Fruit fly (Drosophila melanogaster) whole organism, embryonic: ENCODE results near the gene Creld.

Experiments used
- BEAF-32 ChIP-seq: fragments of 200-800 bp; sonication (Bioruptor generic); optimal IDR thresholded peaks from 3 replicates; lab custom pipeline; 2017; ENCODE audit warnings: missing biosample characterization, missing genetic modification characterization, mild to moderate bottlenecking, moderate library complexity, missing genetic modification reagents
- Bgb ChIP-seq: fragments of 200-800 bp; sonication (Bioruptor generic); IDR thresholded peaks from 2 replicates; pipeline ENCODE4 v1.3.6; 2022; ENCODE audit warnings: missing biosample characterization, missing genetic modification characterization; ENCODE audit not compliant: partially characterized antibody
- CG10431 ChIP-seq: fragments of 200-800 bp; sonication (Bioruptor generic); optimal IDR thresholded peaks from 3 replicates; lab custom pipeline; 2018; ENCODE audit warnings: missing biosample characterization, mild to moderate bottlenecking, missing genetic modification characterization
- CG14441 ChIP-seq: fragments of 200-800 bp; sonication (Bioruptor generic); IDR thresholded peaks from 2 replicates; pipeline ENCODE4 v1.3.6; 2022; ENCODE audit warnings: missing biosample characterization, missing genetic modification characterization
- CG17912 ChIP-seq: fragments of 200-800 bp; sonication (Bioruptor generic); optimal IDR thresholded peaks from 2 replicates; lab custom pipeline; 2018; ENCODE audit warnings: missing biosample characterization, mild to moderate bottlenecking, missing genetic modification characterization
- CG18619 ChIP-seq: fragments of 200-800 bp; sonication (Bioruptor generic); optimal IDR thresholded peaks from 3 replicates; lab custom pipeline; 2017; ENCODE audit warnings: missing biosample characterization, mild to moderate bottlenecking, missing genetic modification characterization
- CG2199 ChIP-seq: fragments of 200-800 bp; sonication (Bioruptor generic); IDR thresholded peaks from 3 replicates; pipeline ENCODE4 v1.3.6; 2022; ENCODE audit warnings: missing biosample characterization, missing genetic modification characterization
- CG34376 ChIP-seq: fragments of 200-800 bp; sonication (Bioruptor generic); optimal IDR thresholded peaks from 2 replicates; lab custom pipeline; 2018; ENCODE audit warnings: missing biosample characterization, mild to moderate bottlenecking, missing genetic modification characterization
- CG34422 ChIP-seq: fragments of 200-800 bp; sonication (Bioruptor generic); IDR thresholded peaks from 3 replicates; pipeline ENCODE4 v1.3.6; 2022; ENCODE audit warnings: missing biosample characterization, missing genetic modification characterization
- CG4328 ChIP-seq: fragments of 200-800 bp; sonication (Bioruptor generic); optimal IDR thresholded peaks from 3 replicates; lab custom pipeline; 2017; ENCODE audit warnings: missing biosample characterization, missing genetic modification reagents, missing genetic modification characterization
- CG6683 ChIP-seq: fragments of 200-800 bp; sonication (Bioruptor generic); optimal IDR thresholded peaks from 2 replicates; lab custom pipeline; 2017; ENCODE audit warnings: missing biosample characterization, mild to moderate bottlenecking, missing genetic modification characterization, missing genetic modification reagents
- CG6791 ChIP-seq: fragments of 200-800 bp; sonication (Bioruptor generic); IDR thresholded peaks from 3 replicates; pipeline ENCODE4 v1.3.6; 2022; ENCODE audit warnings: missing biosample characterization, missing genetic modification characterization; ENCODE audit not compliant: partially characterized antibody
- CG7745 ChIP-seq: fragments of 200-800 bp; sonication (Bioruptor generic); optimal IDR thresholded peaks from 2 replicates; lab custom pipeline; 2018; ENCODE audit warnings: missing biosample characterization, mild to moderate bottlenecking, missing genetic modification characterization, moderate library complexity
- CG9932 ChIP-seq: fragments of 200-800 bp; sonication (Bioruptor generic); IDR thresholded peaks from 2 replicates; pipeline ENCODE4 v1.3.6; 2022; ENCODE audit warnings: missing biosample characterization, missing genetic modification characterization
- D19A ChIP-seq: fragments of 200-800 bp; optimal IDR thresholded peaks from 3 replicates; lab custom pipeline; 2019; ENCODE audit warnings: missing biosample characterization, mild to moderate bottlenecking, missing genetic modification characterization, moderate library complexity
- Dp ChIP-seq: fragments of 200-800 bp; sonication (Bioruptor generic); optimal IDR thresholded peaks from 2 replicates; lab custom pipeline; 2018; ENCODE audit warnings: missing biosample characterization, mild to moderate bottlenecking, missing genetic modification characterization, moderate library complexity
- Fer2 ChIP-seq: fragments of 200-800 bp; sonication (Bioruptor generic); optimal IDR thresholded peaks from 2 replicates; lab custom pipeline; 2018; ENCODE audit warnings: missing biosample characterization, mild to moderate bottlenecking, missing genetic modification characterization, moderate library complexity
- Hand ChIP-seq: fragments of 200-800 bp; sonication (Bioruptor generic); optimal IDR thresholded peaks from 2 replicates; lab custom pipeline; 2017; ENCODE audit warnings: mild to moderate bottlenecking, missing biosample characterization, missing genetic modification reagents, missing genetic modification characterization
- Kr ChIP-seq: fragments of 200-800 bp; sonication (Bioruptor generic); optimal IDR thresholded peaks from 2 replicates; lab custom pipeline; 2017; ENCODE audit warnings: missing biosample characterization, mild to moderate bottlenecking, missing genetic modification characterization
- Lpt ChIP-seq: fragments of >200 bp; optimal IDR thresholded peaks from 2 replicates; lab custom pipeline; 2018; ENCODE audit warnings: missing biosample characterization, missing genetic modification characterization
- MESR4 ChIP-seq: fragments of 200-800 bp; sonication (Bioruptor generic); optimal IDR thresholded peaks from 2 replicates; lab custom pipeline; 2018; ENCODE audit warnings: missing biosample characterization, mild to moderate bottlenecking, missing genetic modification characterization, moderate library complexity
- Med ChIP-seq: fragments of 200-800 bp; sonication (Bioruptor generic); peaks from one replicate; lab custom pipeline; 2016; ENCODE audit warnings: missing biosample characterization, missing genetic modification characterization, mild to moderate bottlenecking, inconsistent platforms, moderate library complexity
- Pdp1 ChIP-seq, 2 experiments: fragments of 200-800 bp; sonication (Bioruptor generic); optimal IDR thresholded peaks; 3 replicates each; lab custom pipeline; 2016; ENCODE audit warnings: missing biosample characterization in 2 of 2, missing genetic modification characterization in 2 of 2, mild to moderate bottlenecking in 1 of 2, moderate library complexity in 1 of 2
- Scr ChIP-seq: fragments of 200-800 bp; sonication (Bioruptor generic); IDR thresholded peaks from 2 replicates; pipeline ENCODE4 v1.3.6; 2022; ENCODE audit warnings: missing biosample characterization, missing genetic modification characterization; ENCODE audit not compliant: partially characterized antibody
- Sry-δ ChIP-seq: fragments of 200-800 bp; sonication (Bioruptor generic); optimal IDR thresholded peaks from 2 replicates; lab custom pipeline; 2016; ENCODE audit warnings: missing biosample characterization, missing genetic modification characterization
- Ssrp ChIP-seq: fragments of 200-800 bp; sonication (Bioruptor generic); optimal IDR thresholded peaks from 2 replicates; lab custom pipeline; 2018; ENCODE audit warnings: missing biosample characterization, mild to moderate bottlenecking, missing genetic modification characterization, moderate library complexity
- Xrp1 ChIP-seq: fragments of 200-800 bp; sonication (Bioruptor generic); IDR thresholded peaks from 2 replicates; pipeline ENCODE4 v1.3.6; 2022; ENCODE audit warnings: missing biosample characterization, missing genetic modification characterization
- bowl ChIP-seq: fragments of 200-800 bp; sonication (Bioruptor generic); IDR thresholded peaks from 2 replicates; pipeline ENCODE4 v1.3.6; 2022; ENCODE audit warnings: missing biosample characterization, missing genetic modification characterization
- btn ChIP-seq: fragments of 200-800 bp; sonication (Bioruptor generic); optimal IDR thresholded peaks from 2 replicates; lab custom pipeline; 2016; ENCODE audit warnings: missing biosample characterization, missing genetic modification characterization
- croc ChIP-seq: fragments of 200-800 bp; sonication (Bioruptor generic); conservative IDR thresholded peaks from 3 replicates; pipeline ENCODE4 v1.3.6; 2022; ENCODE audit warnings: missing biosample characterization, missing genetic modification characterization
- crp ChIP-seq, 2 experiments: fragments of 200-800 bp; sonication (Bioruptor generic); optimal IDR thresholded peaks; 2 replicates in 1 of 2; 3 replicates in 1 of 2; lab custom pipeline; 2017; ENCODE audit warnings: missing biosample characterization in 2 of 2, missing genetic modification characterization in 2 of 2, mild to moderate bottlenecking in 1 of 2, moderate library complexity in 1 of 2
- ems ChIP-seq: fragments of 200-800 bp; sonication (Bioruptor generic); optimal IDR thresholded peaks from 3 replicates; lab custom pipeline; 2016; ENCODE audit warnings: missing biosample characterization, missing genetic modification characterization
- fd3F ChIP-seq: fragments of 200-800 bp; sonication (Bioruptor generic); optimal IDR thresholded peaks from 2 replicates; lab custom pipeline; 2018; ENCODE audit warnings: missing biosample characterization, mild to moderate bottlenecking, missing genetic modification characterization, moderate library complexity
- gfzf ChIP-seq: fragments of 200-800 bp; sonication (Bioruptor generic); optimal IDR thresholded peaks from 2 replicates; lab custom pipeline; 2016; ENCODE audit warnings: missing biosample characterization, mild to moderate bottlenecking, missing genetic modification characterization, moderate library complexity
- gsb ChIP-seq: fragments of 200-800 bp; sonication (Bioruptor generic); IDR thresholded peaks from 2 replicates; pipeline ENCODE4 v1.3.6; 2022; ENCODE audit warnings: missing biosample characterization, missing genetic modification characterization
- lola ChIP-seq, 3 experiments: fragments of >200 bp in 2 of 3; fragments of 200-800 bp in 1 of 3; sonication (Bioruptor generic) in 1 of 3; optimal IDR thresholded peaks; 2 replicates each; lab custom pipeline; 2017 to 2019; ENCODE audit warnings: missing biosample characterization in 3 of 3, missing genetic modification characterization in 3 of 3, mild to moderate bottlenecking in 1 of 3, moderate library complexity in 1 of 3
- nerfin-2 ChIP-seq: fragments of 200-800 bp; sonication (Bioruptor generic); IDR thresholded peaks from 2 replicates; pipeline ENCODE4 v1.3.6; 2022; ENCODE audit warnings: missing biosample characterization, missing genetic modification characterization; ENCODE audit not compliant: partially characterized antibody
- sd ChIP-seq: fragments of 200-800 bp; sonication (Bioruptor generic); optimal IDR thresholded peaks from 3 replicates; lab custom pipeline; 2018; ENCODE audit warnings: missing biosample characterization, mild to moderate bottlenecking, missing genetic modification characterization, moderate library complexity
- sim ChIP-seq: fragments of 200-800 bp; sonication (Bioruptor generic); IDR thresholded peaks from 2 replicates; pipeline ENCODE4 v1.3.6; 2022; ENCODE audit warnings: missing biosample characterization, missing genetic modification characterization
- sna ChIP-seq: fragments of 200-800 bp; sonication (Bioruptor generic); IDR thresholded peaks from 2 replicates; pipeline ENCODE4 v1.3.6; 2022; ENCODE audit warnings: missing biosample characterization, missing genetic modification characterization; ENCODE audit not compliant: partially characterized antibody
- sug ChIP-seq: fragments of 200-800 bp; optimal IDR thresholded peaks from 2 replicates; lab custom pipeline; 2019; ENCODE audit warnings: missing biosample characterization, mild to moderate bottlenecking, missing genetic modification characterization, moderate library complexity
- tx ChIP-seq: fragments of 200-800 bp; sonication (Bioruptor generic); optimal IDR thresholded peaks from 2 replicates; lab custom pipeline; 2016; ENCODE audit warnings: missing biosample characterization, missing genetic modification characterization

Gene Creld

dm6 chr2L:106540-106939 is 4.4 kb downstream of the Creld start, which contains the start of the genes Nhe1 and Sam-S (continued):
- TF ChIP-seq gsb (GFP tag; lab: Robert Waterston, UW) (no peak), CG6791 (GFP tag; lab: Robert Waterston, UW) (0 out of 3 replicates have a peak, but pooled peaks have one; percentile 27), MESR4 (peak; percentile 83), Bgb (GFP tag; lab: Robert Waterston, UW) (0 out of 2 replicates have a peak, but pooled peaks have one; percentile 10), nerfin-2 (GFP tag; lab: Robert Waterston, UW) (0 out of 2 replicates have a peak, but pooled peaks have one; percentile 39), BEAF-32 (GFP tag; lab: Kevin White, UChicago) (peak; percentile 31), Scr (peak; percentile 14), Dp (GFP tag; lab: Kevin White, UChicago) (peak; percentile 83)

dm6 chr2L:107032-107431 is 4.9 kb downstream of the Creld start:
- TF ChIP-seq CG6791 (GFP tag; lab: Robert Waterston, UW) = 0 out of 3 replicates have a peak, but pooled peaks have one; percentile 9
- no peak for TF ChIP-seq D19A (tag; lab: Kevin White, UChicago)
- no peak for TF ChIP-seq ems
- TF ChIP-seq sug (tag; lab: Kevin White, UChicago) = peak; percentile 81
- no peak for TF ChIP-seq CG17912 (GFP tag; lab: Kevin White, UChicago)
- no peak for TF ChIP-seq sna (GFP tag; lab: Robert Waterston, UW)
- no peak for TF ChIP-seq CG14441 (GFP tag; lab: Robert Waterston, UW)
- no peak for TF ChIP-seq btn (GFP tag; lab: Kevin White, UChicago)
- TF ChIP-seq tx (GFP tag; lab: Kevin White, UChicago) = no peak
- TF ChIP-seq CG7745 (tag; lab: Kevin White, UChicago) = no peak
- TF ChIP-seq CG34376 (GFP tag; lab: Kevin White, UChicago) = peak; percentile 42
- no peak for TF ChIP-seq Sry-δ (GFP tag; lab: Kevin White, UChicago)
- TF ChIP-seq bowl (GFP tag; lab: Robert Waterston, UW) = no peak
- no peak for TF ChIP-seq CG10431 (GFP tag; lab: Kevin White, UChicago)
- TF ChIP-seq CG4328 (GFP tag; lab: Kevin White, UChicago) = no peak
- peak in 1 of 2 experiments; percentile 48 for TF ChIP-seq Pdp1 (GFP tag; optimal IDR thresholded peaks at IDR 0.05; lab: Kevin White, UChicago)
- no peak for TF ChIP-seq Ssrp (tag; lab: Kevin White, UChicago)
- TF ChIP-seq CG2199 (GFP tag; lab: Robert Waterston, UW) = no peak
- no peak for TF ChIP-seq Xrp1
- TF ChIP-seq CG6683 (GFP tag; lab: Kevin White, UChicago) = no peak
- TF ChIP-seq CG18619 (GFP tag; lab: Kevin White, UChicago) = no peak
- TF ChIP-seq sim (GFP tag; lab: Robert Waterston, UW) = no peak
- no peak for TF ChIP-seq croc (GFP tag; lab: Robert Waterston, UW)
- no peak for TF ChIP-seq Hand (GFP tag; lab: Kevin White, UChicago)
- TF ChIP-seq lola (GFP tag; optimal IDR thresholded peaks at IDR 0.05; lab: Kevin White, UChicago) = no peak
- no peak for TF ChIP-seq fd3F (GFP tag; lab: Kevin White, UChicago)
- TF ChIP-seq CG9932 (GFP tag; lab: Robert Waterston, UW) = no peak
- TF ChIP-seq gfzf (GFP tag; lab: Kevin White, UChicago) = peak; percentile 25
- TF ChIP-seq crp (GFP tag; optimal IDR thresholded peaks at IDR 0.05; lab: Kevin White, UChicago) = no peak
- no peak for TF ChIP-seq Fer2 (tag; lab: Kevin White, UChicago)
- no peak for TF ChIP-seq Kr (GFP tag; lab: Kevin White, UChicago)
- no peak for TF ChIP-seq sd (tag; lab: Kevin White, UChicago)
- no peak for TF ChIP-seq CG34422 (GFP tag; lab: Robert Waterston, UW)
- no peak for TF ChIP-seq Lpt
- TF ChIP-seq Med (GFP tag; lab: Kevin White, UChicago) = peak; percentile 38
